Worm (Caenorhabditis elegans) whole organism, midembryonic: ENCODE data around the gene iff-1.

Source experiments
- T22C8.4 ChIP-seq: fragments of 200-800 bp; sonication (Bioruptor generic); IDR thresholded peaks from 2 replicates; pipeline ENCODE4 v1.3.6; 2022; ENCODE audit warnings: missing genetic modification characterization, missing compliant biosample characterization
- cog-1 ChIP-seq: sonication (generic microtip); optimal IDR thresholded peaks from 2 replicates; lab custom pipeline; 2016; ENCODE audit warnings: missing genetic modification characterization, missing compliant biosample characterization
- flt-1 ChIP-seq: fragments of 200-800 bp; sonication (Bioruptor generic); IDR thresholded peaks from 2 replicates; pipeline ENCODE4 v1.3.6; 2022; ENCODE audit warnings: missing genetic modification characterization, missing compliant biosample characterization
- klf-2 ChIP-seq: fragments of 200-800 bp; sonication (Bioruptor generic); conservative IDR thresholded peaks from 2 replicates; pipeline ENCODE4 v1.3.6; 2022; ENCODE audit warnings: missing genetic modification reagents, missing genetic modification characterization, missing compliant biosample characterization
- ref-1 ChIP-seq: fragments of 200-800 bp; sonication (Bioruptor generic); conservative IDR thresholded peaks from 2 replicates; pipeline ENCODE4 v1.3.6; 2022; ENCODE audit warnings: missing genetic modification reagents, missing genetic modification characterization, missing compliant biosample characterization
- tab-1 ChIP-seq: fragments of 200-800 bp; sonication (Bioruptor generic); IDR thresholded peaks from 2 replicates; pipeline ENCODE4 v1.3.6; 2022; ENCODE audit warnings: missing genetic modification characterization, missing compliant biosample characterization
- ztf-23 ChIP-seq: fragments of 200-800 bp; sonication (Bioruptor generic); IDR thresholded peaks from 2 replicates; pipeline ENCODE4 v1.3.6; 2022; ENCODE audit warnings: missing genetic modification reagents, missing genetic modification characterization, missing compliant biosample characterization
- ztf-29 ChIP-seq: fragments of 200-800 bp; sonication (Bioruptor generic); IDR thresholded peaks from 2 replicates; pipeline ENCODE4 v1.3.6; 2022; ENCODE audit warnings: missing genetic modification reagents, missing genetic modification characterization, missing compliant biosample characterization

ce11 chrIII:9748694-9749093 is 1.7 kb upstream of the iff-1 start, which contains the start of gene T05G5.4:
- no peak for TF ChIP-seq flt-1 (GFP tag; lab: Robert Waterston, UW)
- no peak for TF ChIP-seq tab-1 (GFP tag; lab: Robert Waterston, UW)
- TF ChIP-seq ref-1 = no peak
- no peak for TF ChIP-seq ztf-29
- no peak for TF ChIP-seq cog-1 (tag; lab: Kevin White, UChicago)
- TF ChIP-seq ztf-23 (GFP tag; lab: Robert Waterston, UW) = no peak
- TF ChIP-seq klf-2 = no peak
- no peak for TF ChIP-seq T22C8.4
